Fruit fly (Drosophila melanogaster): ENCODE results near the gene PK2-R2.
A peak's percentile ranks its signal among the peaks of the same experiment; 100 is the strongest.

PK2-R2 gene

DNA sequence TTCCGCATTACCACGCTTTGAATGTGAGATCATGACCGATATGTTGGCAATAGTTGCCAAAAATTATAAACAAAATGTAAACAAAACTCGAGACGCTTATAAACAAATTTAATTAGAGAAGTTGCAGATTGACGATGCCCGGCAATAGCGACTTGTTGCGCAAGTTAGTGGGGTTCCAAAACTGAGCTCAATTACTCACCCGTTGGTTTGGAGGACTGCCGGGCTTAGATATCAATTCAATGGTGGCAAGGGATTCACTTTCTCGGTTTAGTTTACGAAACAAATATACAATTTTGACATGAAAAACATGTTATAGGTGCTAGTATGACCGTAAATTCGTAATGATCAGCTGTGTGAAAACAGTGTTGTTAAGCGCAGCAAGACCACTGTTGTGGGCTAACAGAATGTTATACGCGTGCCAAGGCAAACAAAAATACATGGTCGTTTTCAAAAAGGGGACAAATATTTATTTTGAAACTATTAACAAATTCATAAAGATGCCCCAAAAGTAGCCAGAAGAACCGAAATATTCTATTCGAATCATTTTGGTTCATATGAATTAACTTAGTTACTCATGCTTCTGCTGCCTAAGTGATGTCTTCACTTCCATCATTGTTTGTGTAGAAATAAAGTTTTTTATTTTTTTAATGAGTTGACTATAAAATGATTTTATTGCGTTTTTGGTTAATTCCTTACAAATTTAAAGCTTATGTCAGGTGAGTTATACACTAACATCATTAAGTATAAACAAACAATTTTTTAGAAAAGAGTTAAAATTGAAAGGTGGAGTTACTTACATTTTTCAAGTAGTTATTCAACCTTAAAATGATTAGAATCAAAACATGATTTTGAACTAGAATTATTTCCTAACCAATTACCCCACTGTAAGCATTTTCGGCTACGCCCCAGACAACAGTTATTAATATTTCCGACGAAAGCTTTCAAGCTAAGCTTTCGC is 32.9 kb upstream of the PK2-R2 start, which contains the start of gene Elp6 (continued):
- peak; percentile 50 for TF ChIP-seq fkh (GFP tag; optimal IDR thresholded peaks at IDR 0.05)
- no peak for TF ChIP-seq CG9139 (GFP tag; optimal IDR thresholded peaks at IDR 0.05)
- peak; percentile 87 for TF ChIP-seq Hr39 (GFP tag; optimal IDR thresholded peaks at IDR 0.05)
- peak; percentile 90 for TF ChIP-seq Eip75B (GFP tag; optimal IDR thresholded peaks at IDR 0.05)
- TF ChIP-seq CG6854 (GFP tag; optimal IDR thresholded peaks at IDR 0.05): peak; percentile 31
- TF ChIP-seq CG4318 (GFP tag; optimal IDR thresholded peaks at IDR 0.05): peak; percentile 81
- peak; percentile 54 for TF ChIP-seq dsx (GFP tag; optimal IDR thresholded peaks at IDR 0.05; ENCODE audit: poor library complexity, severe bottlenecking)
- no peak for TF ChIP-seq Hr38 (GFP tag; optimal IDR thresholded peaks at IDR 0.05)
- peak; percentile 79 for TF ChIP-seq CG6276 (GFP tag; optimal IDR thresholded peaks at IDR 0.05)
- TF ChIP-seq Eip78C (GFP tag): peak; percentile 95
- peak; percentile 90 for TF ChIP-seq CG31627 (GFP tag; optimal IDR thresholded peaks at IDR 0.05)
- TF ChIP-seq svp (GFP tag): peak; percentile 94
- peak; percentile 78 for TF ChIP-seq CG8319 (GFP tag; optimal IDR thresholded peaks at IDR 0.05)
- TF ChIP-seq spab (GFP tag; optimal IDR thresholded peaks at IDR 0.05): peak; percentile 79
- peak; percentile 56; the same call in 2 of the 3 replicates for TF ChIP-seq CG8119 (GFP tag; IDR thresholded peaks at IDR 0.05)
- TF ChIP-seq vri (GFP tag; optimal IDR thresholded peaks at IDR 0.05): peak; percentile 58
- peak; percentile 85 for TF ChIP-seq achi (GFP tag; optimal IDR thresholded peaks at IDR 0.05)
- TF ChIP-seq lz (GFP tag; optimal IDR thresholded peaks at IDR 0.05): peak; percentile 88
- TF ChIP-seq topi (GFP tag; optimal IDR thresholded peaks at IDR 0.05): peak; percentile 89
- peak; percentile 72 for TF ChIP-seq fd59A (GFP tag; optimal IDR thresholded peaks at IDR 0.05)
- peak; percentile 84 for TF ChIP-seq net (GFP tag; optimal IDR thresholded peaks at IDR 0.05)
- TF ChIP-seq CG7368 (GFP tag; optimal IDR thresholded peaks at IDR 0.05): peak; percentile 70
- peak; percentile 79 for TF ChIP-seq CG6808 (GFP tag; optimal IDR thresholded peaks at IDR 0.05)
- TF ChIP-seq salr (GFP tag; optimal IDR thresholded peaks at IDR 0.05): peak in 1 of 2 experiments; percentile 93
- peak; percentile 87 for TF ChIP-seq CG11762 (GFP tag; optimal IDR thresholded peaks at IDR 0.05; ENCODE audit: insufficient read depth)
- peak; percentile 75 for TF ChIP-seq CG11902 (GFP tag; optimal IDR thresholded peaks at IDR 0.05)
- peak; percentile 86 for TF ChIP-seq Sox14 (GFP tag; optimal IDR thresholded peaks at IDR 0.05)
- TF ChIP-seq ss (GFP tag; optimal IDR thresholded peaks at IDR 0.05): peak in 1 of 2 experiments; percentile 73
- TF ChIP-seq CG3919 (GFP tag; optimal IDR thresholded peaks at IDR 0.05): peak; percentile 86
- no peak for TF ChIP-seq fd85E (GFP tag; optimal IDR thresholded peaks at IDR 0.05)
- TF ChIP-seq Smox (GFP tag; optimal IDR thresholded peaks at IDR 0.05): peak; percentile 86
- TF ChIP-seq OdsH (GFP tag; optimal IDR thresholded peaks at IDR 0.05): peak; percentile 85

DNA sequence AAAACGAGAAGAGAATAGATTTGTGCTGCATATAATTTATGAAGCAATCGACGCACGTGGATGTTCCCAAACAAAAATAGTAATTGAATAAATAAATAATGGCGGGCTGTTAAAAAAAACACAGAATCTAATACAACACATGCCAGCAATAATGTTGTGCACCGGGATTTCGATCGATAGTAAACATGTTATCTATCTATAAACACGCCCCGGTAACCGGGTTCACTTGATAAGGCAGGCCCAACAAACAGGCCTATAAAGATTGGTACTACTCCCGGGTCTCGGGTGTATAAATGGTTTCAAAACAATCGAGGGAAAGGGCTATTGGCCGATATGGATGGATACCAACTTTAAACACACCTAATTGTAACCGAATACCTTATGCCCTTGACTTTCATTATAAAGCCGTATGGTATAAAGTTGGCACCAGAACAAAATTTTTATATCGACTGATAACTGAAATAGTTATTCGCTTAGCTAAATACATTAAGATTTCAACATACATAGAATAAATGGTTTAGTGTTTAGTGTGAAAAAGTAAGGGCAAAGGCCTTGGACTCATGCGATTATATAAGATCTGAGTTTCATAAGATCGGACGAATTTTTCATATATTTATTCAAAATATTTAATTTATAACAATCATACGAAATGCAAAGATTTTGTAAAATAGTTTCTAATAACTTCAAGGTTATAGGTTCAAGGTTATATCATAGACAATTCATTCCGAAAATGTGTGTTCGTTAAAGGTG is 31.9 kb upstream of the PK2-R2 start:
- peak; percentile 9 for TF ChIP-seq acj6 (GFP tag; optimal IDR thresholded peaks at IDR 0.05)
- TF ChIP-seq CG10669 (GFP tag; optimal IDR thresholded peaks at IDR 0.05): no peak
- TF ChIP-seq Sox102F (GFP tag; optimal IDR thresholded peaks at IDR 0.05): no peak
- TF ChIP-seq CG6808 (GFP tag; optimal IDR thresholded peaks at IDR 0.05): no peak
- TF ChIP-seq CG8632 (GFP tag; optimal IDR thresholded peaks at IDR 0.05): peak; percentile 6
- TF ChIP-seq CG34406 (GFP tag; optimal IDR thresholded peaks at IDR 0.05): peak; percentile 23
- no peak for TF ChIP-seq eg (GFP tag; IDR thresholded peaks at IDR 0.05)
- TF ChIP-seq achi (GFP tag; optimal IDR thresholded peaks at IDR 0.05): no peak
- TF ChIP-seq salr (GFP tag; optimal IDR thresholded peaks at IDR 0.05): no peak
- TF ChIP-seq CG8119 (GFP tag; IDR thresholded peaks at IDR 0.05): no peak
- TF ChIP-seq spab (GFP tag; optimal IDR thresholded peaks at IDR 0.05): no peak
- no peak for TF ChIP-seq CG4318 (GFP tag; optimal IDR thresholded peaks at IDR 0.05)
- TF ChIP-seq Met (GFP tag; optimal IDR thresholded peaks at IDR 0.05): no peak
- peak; percentile 45 for TF ChIP-seq vri (GFP tag; optimal IDR thresholded peaks at IDR 0.05)
- no peak for TF ChIP-seq CG7368 (GFP tag; optimal IDR thresholded peaks at IDR 0.05)
- no peak for TF ChIP-seq CG11762 (GFP tag; optimal IDR thresholded peaks at IDR 0.05; ENCODE audit: insufficient read depth)
- TF ChIP-seq CG1621 (tag; optimal IDR thresholded peaks at IDR 0.05): no peak
- peak; percentile 48 for TF ChIP-seq Eip78C (GFP tag)
- TF ChIP-seq CG6792 (GFP tag; optimal IDR thresholded peaks at IDR 0.05): no peak
- no peak for TF ChIP-seq CG15336 (GFP tag; IDR thresholded peaks at IDR 0.05)
- peak; percentile 2 for TF ChIP-seq Hr4 (GFP tag; optimal IDR thresholded peaks at IDR 0.05)
- TF ChIP-seq lz (GFP tag; optimal IDR thresholded peaks at IDR 0.05): no peak
- TF ChIP-seq CG16779 (tag; optimal IDR thresholded peaks at IDR 0.05): no peak
- no peak for TF ChIP-seq Eip93F (GFP tag; optimal IDR thresholded peaks at IDR 0.05)
- no peak for TF ChIP-seq Sox15 (GFP tag; optimal IDR thresholded peaks at IDR 0.05)
